Worm (Caenorhabditis elegans) whole organism, L4/young adult: ENCODE data around the gene atad-3.

Experiments used
- dao-5 ChIP-seq: sonication (generic microtip); optimal IDR thresholded peaks from 2 replicates; lab custom pipeline; 2016; ENCODE audit warnings: missing genotype, missing genetic modification characterization, moderate library complexity, missing compliant biosample characterization
- him-1 ChIP-seq: sonication (generic microtip); optimal IDR thresholded peaks from 2 replicates; lab custom pipeline; 2016; ENCODE audit warnings: missing genotype, missing genetic modification reagents, missing genetic modification characterization, missing compliant biosample characterization

DNA sequence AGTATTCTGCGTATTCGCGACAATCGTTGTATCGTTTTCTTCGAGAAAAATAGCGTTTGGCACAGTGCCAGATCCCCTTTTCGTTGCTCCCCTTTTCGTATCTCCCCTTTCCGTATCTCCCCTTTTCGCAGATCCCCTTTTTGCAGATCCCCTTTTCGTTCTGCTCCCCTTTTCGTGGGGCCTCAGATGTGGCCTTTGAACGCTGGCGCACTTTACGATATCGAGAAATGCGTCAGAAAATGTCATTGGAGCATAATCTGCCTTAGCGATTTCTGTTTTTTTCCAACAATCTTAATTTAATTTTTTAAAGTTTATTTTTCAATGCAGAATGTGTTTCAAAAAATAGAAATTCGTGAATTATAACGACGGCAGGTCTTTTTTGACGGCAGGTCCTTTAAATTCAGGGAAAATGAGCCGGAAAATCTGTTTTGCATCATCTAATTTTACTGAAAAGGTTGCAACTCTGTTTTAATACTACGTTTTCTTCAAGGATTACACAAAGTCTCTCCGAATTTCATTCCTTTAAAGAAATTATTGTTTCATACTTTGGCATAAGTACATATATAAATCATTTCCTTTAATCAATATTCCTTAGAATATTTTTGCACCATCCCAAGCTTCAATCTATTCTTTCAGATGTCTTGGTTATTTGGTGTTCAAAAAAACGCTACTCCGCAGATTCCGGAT, at the start of gene atad-3:
- TF ChIP-seq him-1 (tag; lab: Kevin White, UChicago): peak; percentile 70
- no peak for TF ChIP-seq dao-5 (tag; lab: Kevin White, UChicago)
